Worm (Caenorhabditis elegans) whole organism, L3 larva: ENCODE measurements around the gene ttc-4.
"Not testable (repeated sequence)": the region's sequence is repeated elsewhere in the genome, so short reads cannot be mapped to it uniquely, and the experiment has no call there.

ENCODE experiments used
- R02D3.7 ChIP-seq: fragments of 150-350 bp; optimal IDR thresholded peaks from 2 replicates; lab custom pipeline; 2014; ENCODE audit warnings: missing biosample characterization, missing genetic modification characterization
- aly-2 ChIP-seq: fragments of 150-350 bp; optimal IDR thresholded peaks from 2 replicates; lab custom pipeline; 2014; ENCODE audit warnings: missing biosample characterization, missing genetic modification characterization
- ama-1 ChIP-seq: fragments of 150-350 bp; optimal IDR thresholded peaks from 2 replicates; lab custom pipeline; 2018
- ceh-28 ChIP-seq: fragments of 150-350 bp; optimal IDR thresholded peaks from 2 replicates; lab custom pipeline; 2014; ENCODE audit warnings: missing biosample characterization, missing genetic modification reagents, missing genetic modification characterization
- ceh-82 ChIP-seq: fragments of 150-350 bp; optimal IDR thresholded peaks from 2 replicates; lab custom pipeline; 2014; ENCODE audit warnings: missing biosample characterization, missing genetic modification characterization
- ceh-9 ChIP-seq: sonication (generic microtip); optimal IDR thresholded peaks from 2 replicates; lab custom pipeline; 2018; ENCODE audit warnings: missing biosample characterization, missing genetic modification characterization
- daf-12 ChIP-seq: fragments of 150-350 bp; optimal IDR thresholded peaks from 2 replicates; lab custom pipeline; 2014; ENCODE audit warnings: missing biosample characterization, missing genetic modification reagents, missing genetic modification characterization
- egl-27 ChIP-seq: sonication (generic microtip); optimal IDR thresholded peaks from 4 replicates; lab custom pipeline; 2017; ENCODE audit warnings: missing biosample characterization, missing genetic modification reagents, missing genetic modification characterization
- fkh-2 ChIP-seq: fragments of 150-350 bp; optimal IDR thresholded peaks from 2 replicates; lab custom pipeline; 2014; ENCODE audit warnings: missing biosample characterization, missing genetic modification reagents, missing genetic modification characterization
- hmg-11 ChIP-seq: sonication (generic microtip); optimal IDR thresholded peaks from 2 replicates; lab custom pipeline; 2016; ENCODE audit warnings: missing genetic modification characterization, missing compliant biosample characterization
- lin-15B ChIP-seq: fragments of 150-350 bp; optimal IDR thresholded peaks from 2 replicates; lab custom pipeline; 2014; ENCODE audit warnings: missing biosample characterization, missing genetic modification characterization
- lsy-12 ChIP-seq: sonication (generic microtip); optimal IDR thresholded peaks from 2 replicates; lab custom pipeline; 2016; ENCODE audit warnings: mild to moderate bottlenecking, missing genetic modification characterization, missing compliant biosample characterization
- nfya-1 ChIP-seq: sonication (generic microtip); optimal IDR thresholded peaks from 2 replicates; lab custom pipeline; 2017; ENCODE audit warnings: missing genetic modification characterization, mild to moderate bottlenecking, missing compliant biosample characterization, antibody characterized with exemption, moderate library complexity; ENCODE audit not compliant: insufficient read depth
- nhr-11 ChIP-seq: fragments of 150-350 bp; optimal IDR thresholded peaks from 2 replicates; lab custom pipeline; 2014; ENCODE audit warnings: missing biosample characterization, missing genetic modification characterization
- nhr-12 ChIP-seq: fragments of 150-350 bp; optimal IDR thresholded peaks from 2 replicates; lab custom pipeline; 2014; ENCODE audit warnings: missing biosample characterization, missing genetic modification characterization
- nhr-23 ChIP-seq: fragments of 150-350 bp; optimal IDR thresholded peaks from 2 replicates; lab custom pipeline; 2014; ENCODE audit warnings: missing biosample characterization, missing genetic modification reagents, missing genetic modification characterization
- nhr-25 ChIP-seq: sonication (generic microtip); optimal IDR thresholded peaks from 2 replicates; lab custom pipeline; 2017; ENCODE audit warnings: missing biosample characterization, missing genetic modification characterization
- nhr-28 ChIP-seq: fragments of 150-350 bp; optimal IDR thresholded peaks from 2 replicates; lab custom pipeline; 2014; ENCODE audit warnings: missing biosample characterization, missing genetic modification characterization
- nhr-43 ChIP-seq: sonication (generic microtip); optimal IDR thresholded peaks from 2 replicates; lab custom pipeline; 2016; ENCODE audit warnings: mild to moderate bottlenecking, missing genetic modification characterization, missing compliant biosample characterization; ENCODE audit not compliant: poor library complexity, severe bottlenecking
- nhr-76 ChIP-seq: fragments of 150-350 bp; sonication (generic microtip); optimal IDR thresholded peaks from 5 replicates; lab custom pipeline; 2014; ENCODE audit warnings: missing biosample characterization, missing genetic modification characterization
- nhr-77 ChIP-seq: fragments of 150-350 bp; optimal IDR thresholded peaks from 2 replicates; lab custom pipeline; 2014; ENCODE audit warnings: missing biosample characterization, missing genetic modification characterization
- sea-2 ChIP-seq: fragments of 150-350 bp; sonication (generic microtip); optimal IDR thresholded peaks from 4 replicates; lab custom pipeline; 2014; ENCODE audit warnings: missing biosample characterization, missing genetic modification reagents, missing genetic modification characterization
- snpc-4 ChIP-seq: fragments of 150-350 bp; optimal IDR thresholded peaks from 2 replicates; lab custom pipeline; 2014; ENCODE audit warnings: missing biosample characterization, missing genetic modification characterization
- tbx-2 ChIP-seq: sonication (generic microtip); optimal IDR thresholded peaks from 2 replicates; lab custom pipeline; 2016; ENCODE audit warnings: mild to moderate bottlenecking, missing genetic modification characterization, missing compliant biosample characterization
- zag-1 ChIP-seq: fragments of 150-350 bp; optimal IDR thresholded peaks from 2 replicates; lab custom pipeline; 2014; ENCODE audit warnings: missing biosample characterization, missing genetic modification characterization
- ztf-11 ChIP-seq: fragments of 150-350 bp; optimal IDR thresholded peaks from 2 replicates; lab custom pipeline; 2014; ENCODE audit warnings: missing biosample characterization, missing genetic modification characterization

The ttc-4 gene

DNA sequence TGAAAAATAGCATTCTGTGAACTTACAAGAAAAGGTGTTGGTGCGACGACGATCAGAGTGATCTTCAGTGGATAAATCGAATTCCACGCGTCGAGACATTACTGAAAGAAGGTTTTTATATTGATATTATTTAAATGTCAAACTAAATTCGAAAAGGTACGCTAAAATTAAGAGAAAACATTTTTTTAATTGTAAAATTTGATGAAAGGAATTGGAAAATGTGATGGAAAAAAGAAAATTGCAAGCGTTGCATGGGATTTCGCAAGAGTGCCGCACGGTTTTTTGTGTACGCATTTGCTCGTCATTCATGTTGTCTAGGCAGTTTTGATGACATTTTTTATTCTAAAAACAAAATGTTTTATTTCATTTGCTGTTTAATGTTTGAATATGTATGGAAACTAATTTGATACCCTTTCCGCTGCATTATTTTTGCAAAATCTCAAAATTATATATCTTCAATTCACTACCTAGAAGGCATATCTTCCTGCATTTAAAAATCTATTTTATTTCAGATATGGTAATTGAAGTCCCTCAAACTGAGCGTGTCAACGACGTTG lies 27.9 kb downstream of the ttc-4 start, which contains the start of the genes eif-3.L and npl-4.2:
eif-3.L (minus strand) TSS at position 101 of the 557 bp plus-strand sequence.
npl-4.2 (plus strand) TSS at position 507 of the 557 bp plus-strand sequence.
- TF ChIP-seq lin-15B (tag; lab: Kevin White, UChicago); sea-2 (GFP tag; lab: Kevin White, UChicago); nhr-77 (tag; lab: Kevin White, UChicago): not testable (repeated sequence)

- TF ChIP-seq nhr-23 (tag; lab: Kevin White, UChicago) (no peak), nhr-43 (tag; lab: Kevin White, UChicago) (no peak), ztf-11 (tag; lab: Kevin White, UChicago) (no peak), nhr-28 (no peak), nhr-77 (tag; lab: Kevin White, UChicago) (no peak), R02D3.7 (tag; lab: Kevin White, UChicago) (no peak), ceh-28 (tag; lab: Kevin White, UChicago) (no peak), ama-1 (lab: Kevin White, UChicago) (no peak), fkh-2 (tag; lab: Kevin White, UChicago) (no peak)
Measured at ce11 chrII:5628326-5628818, 33.9 kb downstream of the ttc-4 start, which contains the start of gene F59E12.15. Gene F59E12.15 (minus strand): TSS chrII:5628376.

DNA sequence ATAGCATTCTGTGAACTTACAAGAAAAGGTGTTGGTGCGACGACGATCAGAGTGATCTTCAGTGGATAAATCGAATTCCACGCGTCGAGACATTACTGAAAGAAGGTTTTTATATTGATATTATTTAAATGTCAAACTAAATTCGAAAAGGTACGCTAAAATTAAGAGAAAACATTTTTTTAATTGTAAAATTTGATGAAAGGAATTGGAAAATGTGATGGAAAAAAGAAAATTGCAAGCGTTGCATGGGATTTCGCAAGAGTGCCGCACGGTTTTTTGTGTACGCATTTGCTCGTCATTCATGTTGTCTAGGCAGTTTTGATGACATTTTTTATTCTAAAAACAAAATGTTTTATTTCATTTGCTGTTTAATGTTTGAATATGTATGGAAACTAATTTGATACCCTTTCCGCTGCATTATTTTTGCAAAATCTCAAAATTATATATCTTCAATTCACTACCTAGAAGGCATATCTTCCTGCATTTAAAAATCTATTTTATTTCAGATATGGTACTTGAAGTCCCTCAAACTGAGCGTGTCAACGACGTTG lies 36.4 kb downstream of the ttc-4 start, which contains the start of the genes F59E12.6 and npl-4.1:
F59E12.6 (minus strand) TSS at position 101 of the 551 bp plus-strand sequence.
npl-4.1 (plus strand) TSS at position 501 of the 551 bp plus-strand sequence.
- not testable (repeated sequence) for TF ChIP-seq daf-12; nhr-11; snpc-4 (tag; lab: Kevin White, UChicago)

- TF ChIP-seq egl-27 (no peak), nfya-1 (tag; lab: Kevin White, UChicago) (peak; percentile 25), nhr-12 (tag; lab: Kevin White, UChicago) (no peak)
Measured at ce11 chrII:5633453-5633852, 38.9 kb downstream of the ttc-4 start.

DNA sequence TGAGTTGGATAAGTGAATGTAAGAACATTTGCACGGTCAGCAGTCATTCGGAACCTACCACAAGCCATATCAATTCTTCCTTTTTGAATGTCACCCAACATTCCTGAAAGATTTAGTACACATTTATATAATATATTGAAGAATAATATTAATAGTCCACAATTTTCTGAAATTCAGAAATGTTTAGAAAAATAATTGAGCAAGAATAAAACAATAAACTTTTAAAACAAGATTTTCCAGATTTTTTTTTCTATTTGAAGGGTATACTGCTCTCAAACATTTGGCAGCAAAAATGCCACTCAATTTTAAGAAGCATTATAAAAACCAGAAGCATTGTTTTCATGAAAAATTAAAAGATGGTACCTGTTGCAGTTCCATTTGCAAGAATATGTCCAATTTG lies 42.3 kb downstream of the ttc-4 start, which contains the start of gene F59E12.8:
F59E12.8 (minus strand) TSS at position 101 of the 400 bp plus-strand sequence.
- TF ChIP-seq sea-2 (GFP tag; lab: Kevin White, UChicago) (no peak), nfya-1 (tag; lab: Kevin White, UChicago) (no peak), nhr-23 (tag; lab: Kevin White, UChicago) (no peak), aly-2 (no peak), lsy-12 (tag; lab: Kevin White, UChicago) (no peak)

DNA sequence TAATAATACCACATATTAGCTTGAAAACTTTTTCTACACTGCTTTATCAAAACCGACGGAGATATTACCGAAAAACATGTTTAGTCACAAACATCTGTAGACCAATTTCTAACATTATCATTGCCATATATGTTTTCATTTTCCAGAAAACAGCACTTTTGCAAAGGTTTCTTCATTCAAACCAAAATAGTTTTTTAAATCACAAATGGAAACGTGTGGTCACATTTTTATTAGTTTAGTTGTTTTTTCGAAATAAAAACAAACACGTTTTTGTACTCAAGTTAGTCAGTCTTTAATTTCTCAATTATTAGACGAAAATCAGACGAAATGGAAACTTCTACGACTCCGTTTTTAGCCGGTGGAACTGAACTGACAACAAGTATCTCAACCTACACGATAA lies 43.5 kb downstream of the ttc-4 start, which contains the start of gene F59E12.3:
F59E12.3 (plus strand) TSS at position 301 of the 400 bp plus-strand sequence.
- TF ChIP-seq tbx-2 (tag; lab: Kevin White, UChicago): no peak
- TF ChIP-seq ceh-28 (tag; lab: Kevin White, UChicago): no peak
- TF ChIP-seq nhr-43 (tag; lab: Kevin White, UChicago): no peak
- no peak for TF ChIP-seq ztf-11 (tag; lab: Kevin White, UChicago)
- TF ChIP-seq nfya-1 (tag; lab: Kevin White, UChicago): no peak
- no peak for TF ChIP-seq ceh-82 (tag; lab: Kevin White, UChicago)
- TF ChIP-seq ceh-9: no peak
- no peak for TF ChIP-seq nhr-23 (tag; lab: Kevin White, UChicago)
- no peak for TF ChIP-seq nhr-76 (tag; lab: Kevin White, UChicago)

ce11 chrII:5640362-5641079 lies 46.0 kb downstream of the ttc-4 start:
- TF ChIP-seq nhr-25 (no peak), ceh-9 (no peak), R02D3.7 (tag; lab: Kevin White, UChicago) (no peak), hmg-11 (tag; lab: Kevin White, UChicago) (no peak), ztf-11 (tag; lab: Kevin White, UChicago) (no peak), zag-1 (tag; lab: Kevin White, UChicago) (no peak)
